Fruit fly (Drosophila melanogaster) whole organism, embryonic: ENCODE measurements around the gene CG14721.

Experiments
- CG10209 ChIP-seq: fragments of 200-800 bp; sonication (Bioruptor generic); optimal IDR thresholded peaks from 3 replicates; lab custom pipeline; 2017; ENCODE audit warnings: missing biosample characterization, mild to moderate bottlenecking, missing genetic modification characterization, missing genetic modification reagents
- CG10274 ChIP-seq: fragments of 200-800 bp; sonication (Bioruptor generic); optimal IDR thresholded peaks from 3 replicates; lab custom pipeline; 2017; ENCODE audit warnings: missing biosample characterization, mild to moderate bottlenecking, missing genetic modification characterization
- CG10366 ChIP-seq: fragments of 200-800 bp; sonication (Bioruptor generic); IDR thresholded peaks from 2 replicates; pipeline ENCODE4 v1.3.6; 2022; ENCODE audit warnings: missing biosample characterization, missing genetic modification characterization
- CG11696 ChIP-seq: fragments of 200-800 bp; sonication (Bioruptor generic); IDR thresholded peaks from 2 replicates; pipeline ENCODE4 v1.3.6; 2022; ENCODE audit warnings: missing biosample characterization, missing genetic modification characterization
- CG11723 ChIP-seq: fragments of 200-800 bp; sonication (Bioruptor generic); optimal IDR thresholded peaks from 2 replicates; lab custom pipeline; 2017; ENCODE audit warnings: missing biosample characterization, mild to moderate bottlenecking, missing genetic modification characterization
- CG12769 ChIP-seq: fragments of 200-800 bp; sonication (Bioruptor generic); optimal IDR thresholded peaks from 2 replicates; lab custom pipeline; 2019; ENCODE audit warnings: missing biosample characterization, mild to moderate bottlenecking, missing genetic modification characterization, moderate library complexity
- CG12942 ChIP-seq: fragments of 200-800 bp; sonication (Bioruptor generic); optimal IDR thresholded peaks from 3 replicates; lab custom pipeline; 2016; ENCODE audit warnings: missing biosample characterization, missing genetic modification characterization
- CG14441 ChIP-seq: fragments of 200-800 bp; sonication (Bioruptor generic); IDR thresholded peaks from 2 replicates; pipeline ENCODE4 v1.3.6; 2022; ENCODE audit warnings: missing biosample characterization, missing genetic modification characterization
- CG14710 ChIP-seq: fragments of 200-800 bp; sonication (Bioruptor generic); optimal IDR thresholded peaks from 3 replicates; lab custom pipeline; 2019; ENCODE audit warnings: missing biosample characterization, mild to moderate bottlenecking, missing genetic modification characterization, moderate library complexity
- CG16815 ChIP-seq: fragments of 200-800 bp; sonication (Bioruptor generic); optimal IDR thresholded peaks from 3 replicates; lab custom pipeline; 2017; ENCODE audit warnings: missing biosample characterization, mild to moderate bottlenecking, missing genetic modification characterization
- CG17829 ChIP-seq: fragments of 200-800 bp; optimal IDR thresholded peaks from 2 replicates; lab custom pipeline; 2019; ENCODE audit warnings: missing biosample characterization, mild to moderate bottlenecking, missing genetic modification characterization, moderate library complexity
- CG2116 ChIP-seq: fragments of 200-800 bp; sonication (Bioruptor generic); optimal IDR thresholded peaks from 3 replicates; lab custom pipeline; 2018; ENCODE audit warnings: missing biosample characterization, mild to moderate bottlenecking, missing genetic modification characterization
- CG33213 ChIP-seq: fragments of 200-800 bp; sonication (Bioruptor generic); optimal IDR thresholded peaks from 3 replicates; lab custom pipeline; 2016; ENCODE audit warnings: missing biosample characterization, missing genetic modification characterization
- CG4328 ChIP-seq: fragments of 200-800 bp; sonication (Bioruptor generic); optimal IDR thresholded peaks from 3 replicates; lab custom pipeline; 2017; ENCODE audit warnings: missing biosample characterization, missing genetic modification reagents, missing genetic modification characterization
- CG4730 ChIP-seq: fragments of 200-800 bp; sonication (Bioruptor generic); IDR thresholded peaks from 2 replicates; pipeline ENCODE4 v1.3.6; 2022; ENCODE audit warnings: missing biosample characterization, missing genetic modification characterization
- CG6654 ChIP-seq: fragments of 200-800 bp; sonication (Bioruptor generic); optimal IDR thresholded peaks from 2 replicates; lab custom pipeline; 2017; ENCODE audit warnings: missing biosample characterization, mild to moderate bottlenecking, missing genetic modification characterization
- CG6765 ChIP-seq: fragments of 200-800 bp; sonication (Bioruptor generic); optimal IDR thresholded peaks from 3 replicates; lab custom pipeline; 2017; ENCODE audit warnings: missing biosample characterization, mild to moderate bottlenecking, missing genetic modification characterization
- CG8944 ChIP-seq: fragments of 200-800 bp; sonication (Bioruptor generic); optimal IDR thresholded peaks from 3 replicates; lab custom pipeline; 2016; ENCODE audit warnings: missing biosample characterization, missing genetic modification characterization
- Chrac-16 ChIP-seq: fragments of 200-800 bp; sonication (Bioruptor generic); optimal IDR thresholded peaks from 3 replicates; lab custom pipeline; 2016; ENCODE audit warnings: missing biosample characterization, missing genetic modification characterization
- D19A ChIP-seq: fragments of 200-800 bp; optimal IDR thresholded peaks from 3 replicates; lab custom pipeline; 2019; ENCODE audit warnings: missing biosample characterization, mild to moderate bottlenecking, missing genetic modification characterization, moderate library complexity
- Dll ChIP-seq: fragments of 200-800 bp; sonication (Bioruptor generic); IDR thresholded peaks from 4 replicates; pipeline ENCODE4 v1.3.6; 2022; ENCODE audit warnings: missing biosample characterization, missing genetic modification characterization; ENCODE audit not compliant: partially characterized antibody
- Doc2 ChIP-seq: fragments of 200-800 bp; sonication (Bioruptor generic); IDR thresholded peaks from 2 replicates; pipeline ENCODE4 v1.3.6; 2022; ENCODE audit warnings: missing biosample characterization, missing genetic modification characterization
- Fer2 ChIP-seq: fragments of 200-800 bp; sonication (Bioruptor generic); optimal IDR thresholded peaks from 2 replicates; lab custom pipeline; 2018; ENCODE audit warnings: missing biosample characterization, mild to moderate bottlenecking, missing genetic modification characterization, moderate library complexity
- Hmr ChIP-seq: fragments of 200-800 bp; sonication (Bioruptor generic); optimal IDR thresholded peaks from 3 replicates; lab custom pipeline; 2017; ENCODE audit warnings: mild to moderate bottlenecking, missing biosample characterization, missing genetic modification reagents, missing genetic modification characterization
- NC2α ChIP-seq: fragments of 200-800 bp; sonication (Bioruptor generic); optimal IDR thresholded peaks from 2 replicates; lab custom pipeline; 2016; ENCODE audit warnings: missing biosample characterization, missing genetic modification characterization
- Neu2 ChIP-seq: fragments of 200-800 bp; sonication (Bioruptor generic); optimal IDR thresholded peaks from 3 replicates; lab custom pipeline; 2016; ENCODE audit warnings: missing biosample characterization, missing genetic modification characterization, borderline replicate concordance
- Ptx1 ChIP-seq: fragments of 200-800 bp; sonication (Bioruptor generic); IDR thresholded peaks from 2 replicates; pipeline ENCODE4 v1.3.6; 2022; ENCODE audit warnings: missing biosample characterization, missing genetic modification characterization
- Scr ChIP-seq: fragments of 200-800 bp; sonication (Bioruptor generic); IDR thresholded peaks from 2 replicates; pipeline ENCODE4 v1.3.6; 2022; ENCODE audit warnings: missing biosample characterization, missing genetic modification characterization; ENCODE audit not compliant: partially characterized antibody
- Sox100B ChIP-seq: fragments of 200-800 bp; sonication (Bioruptor generic); optimal IDR thresholded peaks from 3 replicates; lab custom pipeline; 2018; ENCODE audit warnings: missing biosample characterization, mild to moderate bottlenecking, missing genetic modification characterization
- abd-A ChIP-seq: fragments of 200-800 bp; sonication (Bioruptor generic); optimal IDR thresholded peaks from 3 replicates; lab custom pipeline; 2019; ENCODE audit warnings: missing biosample characterization, mild to moderate bottlenecking, missing genetic modification characterization, moderate library complexity
- ac ChIP-seq: fragments of 200-800 bp; sonication (Bioruptor generic); optimal IDR thresholded peaks from 3 replicates; lab custom pipeline; 2017; ENCODE audit warnings: missing biosample characterization, mild to moderate bottlenecking, missing genetic modification characterization
- ap ChIP-seq: fragments of 200-800 bp; sonication (Bioruptor generic); IDR thresholded peaks from 2 replicates; pipeline ENCODE4 v1.3.6; 2022; ENCODE audit warnings: missing biosample characterization, missing genetic modification characterization
- croc ChIP-seq: fragments of 200-800 bp; sonication (Bioruptor generic); conservative IDR thresholded peaks from 3 replicates; pipeline ENCODE4 v1.3.6; 2022; ENCODE audit warnings: missing biosample characterization, missing genetic modification characterization
- crp ChIP-seq, 2 experiments: fragments of 200-800 bp; sonication (Bioruptor generic); optimal IDR thresholded peaks; 2 replicates in 1 of 2; 3 replicates in 1 of 2; lab custom pipeline; 2017; ENCODE audit warnings: missing biosample characterization in 2 of 2, missing genetic modification characterization in 2 of 2, mild to moderate bottlenecking in 1 of 2, moderate library complexity in 1 of 2
- dimm ChIP-seq: fragments of 200-800 bp; sonication (Bioruptor generic); IDR thresholded peaks from 2 replicates; pipeline ENCODE4 v1.3.6; 2022; ENCODE audit warnings: missing biosample characterization, missing genetic modification characterization
- disco-r ChIP-seq: fragments of 200-800 bp; sonication (Bioruptor generic); optimal IDR thresholded peaks from 2 replicates; lab custom pipeline; 2016; ENCODE audit warnings: missing biosample characterization, missing genetic modification characterization
- fd102C ChIP-seq: fragments of 200-800 bp; sonication (Bioruptor generic); optimal IDR thresholded peaks from 2 replicates; lab custom pipeline; 2018; ENCODE audit warnings: missing biosample characterization, mild to moderate bottlenecking, missing genetic modification characterization, moderate library complexity
- gcm ChIP-seq: fragments of 200-800 bp; sonication (Bioruptor generic); optimal IDR thresholded peaks from 2 replicates; lab custom pipeline; 2019; ENCODE audit warnings: missing biosample characterization, mild to moderate bottlenecking, missing genetic modification characterization, moderate library complexity
- gt ChIP-seq: fragments of 200-800 bp; sonication (Bioruptor generic); IDR thresholded peaks from 2 replicates; pipeline ENCODE4 v1.3.6; 2022; ENCODE audit warnings: missing biosample characterization, missing genetic modification characterization
- h ChIP-seq: fragments of >200 bp; optimal IDR thresholded peaks from 2 replicates; lab custom pipeline; 2017
- hb ChIP-seq: fragments of 200-800 bp; sonication (Bioruptor generic); IDR thresholded peaks from 3 replicates; pipeline ENCODE4 v1.3.6; 2022; ENCODE audit warnings: missing biosample characterization, missing genetic modification characterization; ENCODE audit not compliant: partially characterized antibody
- kay ChIP-seq: fragments of 200-800 bp; sonication (Bioruptor generic); optimal IDR thresholded peaks from 2 replicates; lab custom pipeline; 2016; ENCODE audit warnings: missing biosample characterization, missing genetic modification characterization
- mam ChIP-seq: fragments of 200-800 bp; sonication (Bioruptor generic); optimal IDR thresholded peaks from 3 replicates; lab custom pipeline; 2016; ENCODE audit warnings: missing biosample characterization, missing genetic modification characterization
- otp ChIP-seq: fragments of 200-800 bp; sonication (Bioruptor generic); IDR thresholded peaks from 3 replicates; pipeline ENCODE4, ENCODE4 v1.3.6; 2022; ENCODE audit warnings: missing biosample characterization, missing genetic modification characterization
- p53 ChIP-seq: fragments of 200-800 bp; sonication (Bioruptor generic); optimal IDR thresholded peaks from 2 replicates; lab custom pipeline; 2016; ENCODE audit warnings: missing biosample characterization, missing genetic modification characterization
- repo ChIP-seq: fragments of 200-800 bp; sonication (Bioruptor generic); optimal IDR thresholded peaks from 2 replicates; lab custom pipeline; 2016; ENCODE audit warnings: missing biosample characterization, missing genetic modification characterization
- stc ChIP-seq: fragments of 200-800 bp; sonication (Bioruptor generic); IDR thresholded peaks from 2 replicates; pipeline ENCODE4 v1.3.6; 2022; ENCODE audit warnings: missing biosample characterization, missing genetic modification characterization
- unc-4 ChIP-seq: fragments of 200-800 bp; sonication (Bioruptor generic); IDR thresholded peaks from 2 replicates; pipeline ENCODE4 v1.3.6; 2022; ENCODE audit warnings: missing biosample characterization, missing genetic modification characterization; ENCODE audit not compliant: partially characterized antibody
- usp ChIP-seq: fragments of >200 bp; optimal IDR thresholded peaks from 2 replicates; lab custom pipeline; 2017; ENCODE audit warnings: missing biosample characterization, missing genetic modification characterization
- zen2 ChIP-seq: fragments of 200-800 bp; sonication (Bioruptor generic); IDR thresholded peaks from 3 replicates; pipeline ENCODE4 v1.3.6; 2022; ENCODE audit warnings: missing biosample characterization, missing genetic modification characterization; ENCODE audit not compliant: partially characterized antibody

Gene CG14721

DNA sequence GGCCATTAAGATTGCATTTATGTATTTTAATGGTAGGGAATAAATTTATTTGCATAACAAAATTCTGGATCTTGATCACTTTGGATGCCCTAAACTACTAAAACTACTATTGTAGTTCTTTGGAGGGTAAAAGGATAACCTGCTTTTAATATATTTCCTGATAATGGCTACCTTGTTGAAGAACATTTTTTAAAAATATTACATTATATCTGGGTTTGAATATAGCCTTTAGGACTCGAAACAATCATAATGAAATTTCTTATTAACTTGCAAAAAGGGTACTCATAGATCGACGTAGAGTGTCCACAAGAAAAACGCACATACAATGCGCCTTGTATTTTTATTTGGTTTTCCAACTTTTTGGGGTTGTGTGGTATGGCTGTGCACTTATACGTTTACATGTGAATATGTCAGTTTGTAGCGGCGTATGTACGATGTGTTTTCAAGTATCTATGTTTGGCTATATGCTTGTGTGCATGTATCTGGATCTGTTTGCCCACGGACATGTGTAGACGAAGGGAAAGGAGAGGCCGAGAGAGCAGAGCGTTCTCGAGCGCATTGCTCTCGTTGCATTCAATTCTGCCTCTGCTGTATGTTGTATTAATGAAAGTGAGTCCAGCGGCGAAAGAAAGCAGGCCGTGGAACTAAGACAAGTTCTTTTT lies 44.2 kb downstream of the CG14721 start (continued):
- TF ChIP-seq zen2 (no peak), hb (GFP tag; lab: Robert Waterston, UW) (no peak), Fer2 (tag; lab: Kevin White, UChicago) (no peak), repo (GFP tag; lab: Kevin White, UChicago) (peak; percentile 3), croc (GFP tag; lab: Robert Waterston, UW) (peak; percentile 86), Ptx1 (peak; percentile 35; the same call in 1 of the 2 replicates), kay (GFP tag; lab: Kevin White, UChicago) (no peak), gcm (GFP tag; lab: Kevin White, UChicago) (peak; percentile 70), gt (GFP tag; lab: Robert Waterston, UW) (no peak), CG10366 (GFP tag; lab: Robert Waterston, UW) (peak; percentile 59), h (lab: Kevin White, UChicago) (no peak), mam (GFP tag; lab: Kevin White, UChicago) (peak; percentile 14), CG11696 (GFP tag; lab: Robert Waterston, UW) (no peak), CG4730 (GFP tag; lab: Robert Waterston, UW) (no peak), NC2α (peak; percentile 19), CG17829 (tag; lab: Kevin White, UChicago) (peak; percentile 71), CG6654 (peak; percentile 41), p53 (no peak), CG10209 (GFP tag; lab: Kevin White, UChicago) (peak; percentile 70), dimm (GFP tag; lab: Robert Waterston, UW) (no peak), CG12942 (GFP tag; lab: Kevin White, UChicago) (peak; percentile 49), CG12769 (tag; lab: Kevin White, UChicago) (no peak), CG8944 (GFP tag; lab: Kevin White, UChicago) (peak; percentile 56), otp (GFP tag; lab: Robert Waterston, UW) (0 out of 3 replicates have a peak, but pooled peaks have one; percentile 3), usp (GFP tag; lab: Kevin White, UChicago) (no peak), disco-r (GFP tag; lab: Kevin White, UChicago) (peak; percentile 33), D19A (tag; lab: Kevin White, UChicago) (peak; percentile 99), CG10274 (GFP tag; lab: Kevin White, UChicago) (peak; percentile 94), Sox100B (GFP tag; lab: Kevin White, UChicago) (peak; percentile 76), Dll (no peak), Hmr (GFP tag; lab: Kevin White, UChicago) (no peak), stc (peak; percentile 22; the same call in 1 of the 2 replicates), CG6765 (no peak), Doc2 (GFP tag; lab: Robert Waterston, UW) (no peak), CG11723 (peak; percentile 12), CG14441 (GFP tag; lab: Robert Waterston, UW) (peak; percentile 40; the same call in 1 of the 2 replicates), Chrac-16 (peak; percentile 78), CG4328 (GFP tag; lab: Kevin White, UChicago) (no peak), unc-4 (GFP tag; lab: Robert Waterston, UW) (no peak), Scr (GFP tag; lab: Robert Waterston, UW) (no peak), ac (GFP tag; lab: Kevin White, UChicago) (peak; percentile 35), Neu2 (GFP tag; lab: Kevin White, UChicago) (no peak), crp (GFP tag; optimal IDR thresholded peaks at IDR 0.05; lab: Kevin White, UChicago) (no peak), CG33213 (GFP tag; lab: Kevin White, UChicago) (peak; percentile 48), fd102C (GFP tag; lab: Kevin White, UChicago) (peak; percentile 42), CG2116 (peak; percentile 40), CG16815 (GFP tag; lab: Kevin White, UChicago) (peak; percentile 78), ap (peak; percentile 58), CG14710 (peak; percentile 89), abd-A (no peak)
